Worm (Caenorhabditis elegans) whole organism, L4/young adult: ENCODE measurements around the gene pals-26.

Source experiments
- W03F9.2 ChIP-seq: fragments of 150-350 bp; optimal IDR thresholded peaks from 2 replicates; lab custom pipeline; 2014; ENCODE audit warnings: missing biosample characterization, missing genetic modification characterization
- him-1 ChIP-seq: sonication (generic microtip); optimal IDR thresholded peaks from 2 replicates; lab custom pipeline; 2016; ENCODE audit warnings: missing genotype, missing genetic modification reagents, missing genetic modification characterization, missing compliant biosample characterization

Gene pals-26

ce11 chrIII:4419117-4419978 lies 44.4 kb downstream of the pals-26 start, which contains the start of the genes R07E5.7 and cku-80:
Gene R07E5.7, minus strand, starts transcription at chrIII:4419167.
Gene cku-80, plus strand, starts transcription at chrIII:4419848.
- TF ChIP-seq W03F9.2 (tag; lab: Kevin White, UChicago) (peak; percentile 73), him-1 (tag; lab: Kevin White, UChicago) (no peak)
